Worm (Caenorhabditis elegans) whole organism, L4 larva: ENCODE data around the gene F35H8.12.

Experiments used
- D1046.2 ChIP-seq: fragments of 200-800 bp; sonication (Bioruptor generic); IDR thresholded peaks from 2 replicates; pipeline ENCODE4 v1.3.6; 2022; ENCODE audit warnings: missing genetic modification characterization, missing compliant biosample characterization
- F10B5.3 ChIP-seq: sonication (generic microtip); optimal IDR thresholded peaks from 2 replicates; lab custom pipeline; 2016; ENCODE audit warnings: mild to moderate bottlenecking, missing genetic modification characterization, missing compliant biosample characterization
- F26F4.8 ChIP-seq: fragments of 200-800 bp; sonication (Bioruptor generic); conservative IDR thresholded peaks from 2 replicates; pipeline ENCODE4 v1.3.6; 2022; ENCODE audit warnings: missing genetic modification characterization, missing compliant biosample characterization
- F37D6.2 ChIP-seq: sonication (generic microtip); optimal IDR thresholded peaks from 2 replicates; lab custom pipeline; 2016; ENCODE audit warnings: mild to moderate bottlenecking, missing genetic modification characterization, missing compliant biosample characterization
- F49E8.2 ChIP-seq: sonication (generic microtip); optimal IDR thresholded peaks from 2 replicates; lab custom pipeline; 2016; ENCODE audit warnings: missing compliant biosample characterization, mild to moderate bottlenecking, missing genetic modification characterization, borderline replicate concordance
- Y48G9A.11 ChIP-seq: fragments of 200-800 bp; sonication (Bioruptor generic); IDR thresholded peaks from 2 replicates; pipeline ENCODE4 v1.3.6; 2022; ENCODE audit warnings: missing genetic modification reagents, missing genetic modification characterization, missing compliant biosample characterization
- ZK546.5 ChIP-seq, 2 experiments: sonication (generic microtip); optimal IDR thresholded peaks; 2 replicates each; lab custom pipeline; 2017; ENCODE audit warnings: missing biosample characterization in 2 of 2, missing genetic modification characterization in 2 of 2
- aha-1 ChIP-seq: fragments of 150-350 bp; peaks from one replicate; lab custom pipeline; 2014; ENCODE audit warnings: missing biosample characterization, missing genetic modification characterization
- arid-1 ChIP-seq: fragments of 200-800 bp; sonication (Bioruptor generic); conservative IDR thresholded peaks from 2 replicates; pipeline ENCODE4 v1.3.6; 2022; ENCODE audit warnings: missing genetic modification reagents, missing genetic modification characterization, missing compliant biosample characterization
- ceh-32 ChIP-seq: sonication (generic microtip); optimal IDR thresholded peaks from 2 replicates; lab custom pipeline; 2016; ENCODE audit warnings: mild to moderate bottlenecking, missing genetic modification characterization, missing compliant biosample characterization; ENCODE audit not compliant: poor library complexity
- ceh-44 ChIP-seq: fragments of 200-800 bp; sonication (Bioruptor generic); IDR thresholded peaks from 2 replicates; pipeline ENCODE4 v1.3.6; 2022; ENCODE audit warnings: missing genetic modification reagents, missing genetic modification characterization, missing compliant biosample characterization
- ctbp-1 ChIP-seq: fragments of 200-800 bp; sonication (Bioruptor generic); IDR thresholded peaks from 2 replicates; pipeline ENCODE4 v1.3.6; 2022; ENCODE audit warnings: missing genetic modification reagents, missing genetic modification characterization, missing compliant biosample characterization
- daf-19 ChIP-seq: fragments of 200-800 bp; sonication (Bioruptor generic); conservative IDR thresholded peaks from 2 replicates; pipeline ENCODE4 v1.3.6; 2022; ENCODE audit warnings: missing genetic modification characterization, missing compliant biosample characterization
- daf-8 ChIP-seq: fragments of 200-800 bp; sonication (Bioruptor generic); IDR thresholded peaks from 2 replicates; pipeline ENCODE4 v1.3.6; 2022; ENCODE audit warnings: missing genetic modification characterization, missing compliant biosample characterization
- dmd-8 ChIP-seq: fragments of 200-800 bp; sonication (Bioruptor generic); IDR thresholded peaks from 2 replicates; pipeline ENCODE4 v1.3.6; 2022; ENCODE audit warnings: missing genetic modification characterization, missing compliant biosample characterization
- dve-1 ChIP-seq: sonication (generic microtip); optimal IDR thresholded peaks from 2 replicates; lab custom pipeline; 2017; ENCODE audit warnings: antibody characterized with exemption, mild to moderate bottlenecking, missing genetic modification characterization, missing compliant biosample characterization; ENCODE audit not compliant: insufficient read depth
- hif-1 ChIP-seq, 2 experiments: sonication (generic microtip); optimal IDR thresholded peaks; 2 replicates each; lab custom pipeline; 2016 to 2017; ENCODE audit warnings: missing compliant biosample characterization in 2 of 2, missing genetic modification characterization in 2 of 2, missing genetic modification reagents in 2 of 2, missing genotype in 2 of 2, mild to moderate bottlenecking in 1 of 2
- hlh-11 ChIP-seq: fragments of 200-800 bp; sonication (Bioruptor generic); optimal IDR thresholded peaks from 2 replicates; lab custom pipeline; 2018; ENCODE audit warnings: mild to moderate bottlenecking, missing genetic modification characterization, missing compliant biosample characterization
- hmg-1.1 ChIP-seq: fragments of 200-800 bp; sonication (Bioruptor generic); IDR thresholded peaks from 2 replicates; pipeline ENCODE4 v1.3.6; 2022; ENCODE audit warnings: missing genetic modification reagents, missing genetic modification characterization, missing compliant biosample characterization
- lin-13 ChIP-seq: fragments of 150-350 bp; optimal IDR thresholded peaks from 2 replicates; lab custom pipeline; 2014; ENCODE audit warnings: missing biosample characterization, missing genetic modification reagents, missing genetic modification characterization
- lin-15B ChIP-seq: fragments of 150-350 bp; sonication (generic microtip); optimal IDR thresholded peaks from 3 replicates; lab custom pipeline; 2014; ENCODE audit warnings: missing biosample characterization, missing genetic modification characterization
- lin-29 ChIP-seq: fragments of 200-800 bp; sonication (Bioruptor generic); IDR thresholded peaks from 2 replicates; pipeline ENCODE4 v1.3.6; 2022; ENCODE audit warnings: missing genetic modification reagents, missing genetic modification characterization, missing compliant biosample characterization
- lir-3 ChIP-seq: sonication (generic microtip); optimal IDR thresholded peaks from 2 replicates; lab custom pipeline; 2016; ENCODE audit warnings: mild to moderate bottlenecking, missing genetic modification characterization, missing compliant biosample characterization
- madf-9 ChIP-seq: fragments of 200-800 bp; sonication (Bioruptor generic); conservative IDR thresholded peaks from 2 replicates; pipeline ENCODE4 v1.3.6; 2022; ENCODE audit warnings: missing genetic modification reagents, missing genetic modification characterization, missing compliant biosample characterization
- mdl-1 ChIP-seq, 2 experiments: fragments of 150-350 bp in 1 of 2; sonication (generic microtip) in 1 of 2; optimal IDR thresholded peaks; 2 replicates each; lab custom pipeline; 2014 to 2017; ENCODE audit warnings: missing biosample characterization in 2 of 2, missing genetic modification characterization in 2 of 2
- mdt-29 ChIP-seq: fragments of 200-800 bp; sonication (Bioruptor generic); IDR thresholded peaks from 2 replicates; pipeline ENCODE4 v1.3.6; 2022; ENCODE audit warnings: missing genetic modification reagents, missing genetic modification characterization, missing compliant biosample characterization
- mep-1 ChIP-seq: fragments of 150-350 bp; sonication (generic microtip); optimal IDR thresholded peaks from 3 replicates; lab custom pipeline; 2014; ENCODE audit warnings: missing biosample characterization, missing genetic modification characterization
- mes-2 ChIP-seq: sonication (generic microtip); optimal IDR thresholded peaks from 2 replicates; lab custom pipeline; 2016; ENCODE audit warnings: missing genotype, mild to moderate bottlenecking, missing genetic modification characterization, missing compliant biosample characterization; ENCODE audit not compliant: poor library complexity, severe bottlenecking
- mxl-2 ChIP-seq: fragments of 200-800 bp; sonication (Bioruptor generic); conservative IDR thresholded peaks from 2 replicates; pipeline ENCODE4 v1.3.6; 2022; ENCODE audit warnings: missing genetic modification reagents, missing genetic modification characterization, missing compliant biosample characterization
- nhr-102 ChIP-seq: sonication (generic microtip); optimal IDR thresholded peaks from 2 replicates; lab custom pipeline; 2016; ENCODE audit warnings: mild to moderate bottlenecking, missing genetic modification characterization, moderate library complexity, missing compliant biosample characterization
- nhr-11 ChIP-seq: fragments of 150-350 bp; optimal IDR thresholded peaks from 2 replicates; lab custom pipeline; 2014; ENCODE audit warnings: missing biosample characterization, missing genetic modification characterization
- nhr-111 ChIP-seq: fragments of 200-800 bp; sonication (Bioruptor generic); optimal IDR thresholded peaks from 2 replicates; lab custom pipeline; 2018; ENCODE audit warnings: mild to moderate bottlenecking, missing genetic modification characterization, missing compliant biosample characterization
- nhr-42 ChIP-seq: fragments of 200-800 bp; sonication (Bioruptor generic); IDR thresholded peaks from 2 replicates; pipeline ENCODE4 v1.3.6; 2022; ENCODE audit warnings: missing genetic modification characterization, missing compliant biosample characterization
- nhr-76 ChIP-seq: fragments of 150-350 bp; optimal IDR thresholded peaks from 2 replicates; lab custom pipeline; 2014; ENCODE audit warnings: missing biosample characterization, missing genetic modification characterization
- pqm-1 ChIP-seq: sonication (generic microtip); optimal IDR thresholded peaks from 2 replicates; lab custom pipeline; 2017; ENCODE audit warnings: missing biosample characterization, missing genetic modification characterization
- sdz-12 ChIP-seq: fragments of 200-800 bp; sonication (Bioruptor generic); optimal IDR thresholded peaks from 2 replicates; lab custom pipeline; 2018; ENCODE audit warnings: mild to moderate bottlenecking, missing genetic modification characterization, missing compliant biosample characterization
- snpc-1.2 ChIP-seq: fragments of 200-800 bp; sonication (Bioruptor generic); IDR thresholded peaks from 2 replicates; pipeline ENCODE4 v1.3.6; 2022; ENCODE audit warnings: missing genetic modification reagents, missing genetic modification characterization, missing compliant biosample characterization
- spr-3 ChIP-seq: fragments of 200-800 bp; sonication (Bioruptor generic); optimal IDR thresholded peaks from 2 replicates; lab custom pipeline; 2018; ENCODE audit warnings: mild to moderate bottlenecking, missing genetic modification characterization, missing compliant biosample characterization
- unc-130 ChIP-seq: sonication (generic microtip); optimal IDR thresholded peaks from 2 replicates; lab custom pipeline; 2016; ENCODE audit warnings: missing genetic modification reagents, missing genetic modification characterization, missing compliant biosample characterization
- unc-62 ChIP-seq, 3 experiments: fragments of 150-350 bp in 1 of 3; sonication (generic microtip); optimal IDR thresholded peaks in 2 of 3; peaks in 1 of 3; 1 replicate in 1 of 3; 2 replicates in 2 of 3; lab custom pipeline; 2014 to 2017; ENCODE audit warnings: missing biosample characterization in 3 of 3, missing genetic modification characterization in 3 of 3, missing genetic modification reagents in 3 of 3, missing genotype in 1 of 3
- vab-7 ChIP-seq: fragments of 200-800 bp; sonication (Bioruptor generic); IDR thresholded peaks from 2 replicates; pipeline ENCODE4 v1.3.6; 2022; ENCODE audit warnings: missing genetic modification reagents, missing genetic modification characterization, missing compliant biosample characterization

The F35H8.12 gene

DNA sequence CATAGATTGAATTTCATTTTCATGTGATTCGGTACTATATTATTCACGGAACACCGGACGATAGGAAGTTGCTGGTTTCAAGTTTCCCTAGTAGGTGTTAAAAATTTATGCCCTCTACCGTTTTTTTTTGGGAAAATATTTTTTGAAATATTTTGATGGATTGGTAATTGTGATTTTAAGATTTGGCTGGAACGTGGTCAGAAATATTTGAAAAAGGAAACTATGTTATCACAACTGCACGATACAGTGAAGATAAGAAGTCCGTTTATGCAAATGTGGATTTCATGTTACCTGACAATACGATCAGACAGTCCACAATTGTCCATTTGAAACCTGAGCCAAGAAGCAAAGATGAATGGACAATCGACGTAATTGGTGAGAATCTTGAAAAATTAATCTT lies 28.6 kb upstream of the F35H8.12 start, which contains the start of gene AH6.17:
Gene AH6.17, plus strand, starts transcription at position 185 of the 400 bp plus-strand sequence.
- TF ChIP-seq lin-15B (tag; lab: Kevin White, UChicago), result no peak
- TF ChIP-seq aha-1 (tag; lab: Kevin White, UChicago), result peak; percentile 67
- TF ChIP-seq unc-62 (GFP tag; optimal IDR thresholded peaks at IDR 0.05 in 1 of 2; lab: Kevin White, UChicago), result peak in 1 of 2 experiments; percentile 74
- no peak for TF ChIP-seq unc-62 (tag; optimal IDR thresholded peaks at IDR 0.05; lab: Kevin White, UChicago)

DNA sequence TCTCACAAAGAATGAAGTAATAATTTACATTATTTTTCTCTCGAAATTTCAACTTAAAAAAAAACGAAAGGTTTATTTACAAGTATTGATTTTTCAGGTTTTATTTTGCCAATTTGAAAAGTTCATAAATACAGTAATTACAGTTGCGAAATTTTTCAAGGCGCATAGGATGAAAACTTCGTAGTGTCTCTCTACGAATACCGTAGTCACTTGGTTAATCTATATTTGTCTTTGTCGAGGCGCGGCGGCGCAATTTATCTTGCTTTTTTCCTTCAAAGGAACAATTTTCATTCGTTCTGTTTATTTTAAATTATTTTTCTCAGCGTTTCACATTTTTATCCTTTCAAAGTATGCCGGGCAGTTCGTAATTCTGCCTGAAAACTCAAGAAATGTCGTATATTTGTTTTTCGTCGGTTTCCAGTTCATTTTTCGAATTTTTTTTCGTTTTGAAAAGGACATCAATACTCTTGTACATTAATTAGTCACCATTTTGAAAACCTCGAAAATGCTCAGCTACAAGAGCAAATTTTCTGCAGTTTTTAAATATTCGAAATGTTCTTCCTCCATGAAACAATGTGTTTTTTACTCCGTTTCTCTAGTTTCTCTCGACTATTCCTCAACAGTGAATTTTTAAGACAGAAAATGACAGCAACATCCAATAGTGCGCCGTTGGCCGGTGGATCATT lies 28.0 kb upstream of the F35H8.12 start, which contains the start of gene mex-6:
Gene mex-6, plus strand, starts transcription at position 636 of the 686 bp plus-strand sequence.
- TF ChIP-seq daf-19 (GFP tag; lab: Robert Waterston, UW) (no peak), spr-3 (no peak), mep-1 (tag; lab: Kevin White, UChicago) (no peak), mes-2 (no peak), unc-130 (peak; percentile 69), Y48G9A.11 (GFP tag; lab: Robert Waterston, UW) (peak; percentile 77)

DNA sequence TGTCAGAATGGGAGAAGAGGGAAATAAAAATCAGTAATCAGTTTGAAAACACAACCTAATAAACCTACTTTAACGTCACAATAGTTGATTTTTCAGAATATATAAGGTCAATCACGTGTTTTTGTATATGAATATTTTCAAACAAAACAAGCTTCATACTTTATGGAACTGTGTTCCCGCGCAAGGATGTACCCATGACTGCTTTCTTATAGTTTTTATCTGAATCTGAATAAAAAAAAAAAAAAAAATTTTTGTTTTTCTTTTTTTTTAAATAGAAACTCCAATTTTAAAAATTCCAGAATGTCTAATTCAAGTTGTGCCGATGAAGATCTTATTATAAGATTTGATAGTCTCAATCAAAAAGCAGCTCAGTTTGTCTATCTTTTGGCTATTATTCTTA lies 23.2 kb upstream of the F35H8.12 start, which contains the start of gene sra-2:
Gene sra-2, plus strand, starts transcription at position 301 of the 400 bp plus-strand sequence.
- no peak for TF ChIP-seq nhr-111 (GFP tag; lab: Kevin White, UChicago)
- TF ChIP-seq dmd-8 (GFP tag; lab: Robert Waterston, UW), result no peak
- TF ChIP-seq pqm-1, result no peak
- TF ChIP-seq F37D6.2, result no peak
- TF ChIP-seq ZK546.5 (tag; optimal IDR thresholded peaks at IDR 0.05; lab: Kevin White, UChicago), result no peak
- no peak for TF ChIP-seq unc-62 (GFP tag; optimal IDR thresholded peaks at IDR 0.05 in 1 of 2; lab: Kevin White, UChicago)
- no peak for TF ChIP-seq unc-62 (tag; optimal IDR thresholded peaks at IDR 0.05; lab: Kevin White, UChicago)
- no peak for TF ChIP-seq mep-1 (tag; lab: Kevin White, UChicago)
- no peak for TF ChIP-seq nhr-102 (tag; lab: Kevin White, UChicago)
- no peak for TF ChIP-seq F26F4.8 (GFP tag; lab: Robert Waterston, UW)
- TF ChIP-seq hmg-1.1 (GFP tag; lab: Robert Waterston, UW), result no peak
- TF ChIP-seq ceh-32 (tag; lab: Kevin White, UChicago), result no peak
- no peak for TF ChIP-seq hlh-11
- no peak for TF ChIP-seq lir-3 (tag; lab: Kevin White, UChicago)
- no peak for TF ChIP-seq ceh-44 (GFP tag; lab: Robert Waterston, UW)
- no peak for TF ChIP-seq F10B5.3 (tag; lab: Kevin White, UChicago)
- no peak for TF ChIP-seq daf-8 (GFP tag; lab: Robert Waterston, UW)
- TF ChIP-seq lin-13 (GFP tag; lab: Kevin White, UChicago), result no peak
- TF ChIP-seq lin-29, result no peak
- TF ChIP-seq D1046.2 (GFP tag; lab: Robert Waterston, UW), result no peak
- TF ChIP-seq spr-3, result no peak

DNA sequence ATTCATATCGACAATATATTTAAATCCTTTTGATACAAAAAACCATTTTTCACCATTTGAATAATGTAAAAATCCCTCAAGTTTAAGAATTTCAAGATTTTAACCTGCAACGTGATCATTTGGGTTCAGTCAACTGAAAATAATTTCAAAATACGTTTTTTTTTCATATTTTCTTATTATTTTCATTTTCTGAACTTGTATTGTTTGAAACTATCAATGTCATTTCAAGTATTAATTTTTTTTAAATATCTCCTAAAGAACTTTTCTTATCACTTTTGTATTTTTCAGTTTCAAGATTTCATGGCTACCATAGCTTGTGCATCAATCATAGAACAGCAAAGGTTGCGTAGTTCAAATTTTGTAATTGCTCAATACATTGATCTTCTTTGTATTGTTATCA lies 19.6 kb upstream of the F35H8.12 start, which contains the start of gene sra-9:
Gene sra-9, plus strand, starts transcription at position 301 of the 400 bp plus-strand sequence.
- TF ChIP-seq aha-1 (tag; lab: Kevin White, UChicago), result peak; percentile 52
- no peak for TF ChIP-seq F49E8.2 (tag; lab: Kevin White, UChicago)

DNA sequence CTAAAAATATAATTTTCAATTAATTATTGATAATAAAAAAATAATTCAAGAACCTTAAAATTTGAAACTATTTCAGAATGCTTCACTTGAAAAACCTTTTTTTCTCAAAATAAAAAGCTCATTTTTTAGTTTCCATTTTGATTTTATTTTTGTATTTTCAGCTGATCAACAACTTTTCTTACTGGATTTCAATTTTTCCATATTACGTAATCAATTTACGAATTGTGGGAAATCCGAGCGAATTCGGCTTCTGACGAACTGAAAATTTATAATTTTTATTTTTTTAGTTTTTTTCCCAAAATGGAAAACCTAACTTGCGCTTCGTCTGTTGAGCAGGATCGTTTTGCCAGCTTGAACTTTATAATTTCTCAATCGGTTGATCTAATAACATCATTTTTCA lies 14.2 kb upstream of the F35H8.12 start, which contains the start of gene sra-8:
Gene sra-8, plus strand, starts transcription at position 301 of the 400 bp plus-strand sequence.
- no peak for TF ChIP-seq vab-7 (GFP tag; lab: Robert Waterston, UW)
- no peak for TF ChIP-seq ctbp-1
- TF ChIP-seq arid-1 (GFP tag; lab: Robert Waterston, UW), result no peak
- no peak for TF ChIP-seq madf-9 (GFP tag; lab: Robert Waterston, UW)
- TF ChIP-seq nhr-76 (tag; lab: Kevin White, UChicago), result no peak
- TF ChIP-seq Y48G9A.11 (GFP tag; lab: Robert Waterston, UW), result no peak
- no peak for TF ChIP-seq nhr-11 (tag; lab: Kevin White, UChicago)
- TF ChIP-seq hif-1 (tag; optimal IDR thresholded peaks at IDR 0.05; lab: Kevin White, UChicago), result no peak
- TF ChIP-seq sdz-12, result no peak
- no peak for TF ChIP-seq mdt-29 (GFP tag; lab: Robert Waterston, UW)
- no peak for TF ChIP-seq mxl-2 (GFP tag; lab: Robert Waterston, UW)
- TF ChIP-seq pqm-1, result no peak
- no peak for TF ChIP-seq snpc-1.2
- TF ChIP-seq nhr-42 (GFP tag; lab: Robert Waterston, UW), result no peak
- TF ChIP-seq ZK546.5 (tag; optimal IDR thresholded peaks at IDR 0.05; lab: Kevin White, UChicago), result no peak
- TF ChIP-seq daf-19 (GFP tag; lab: Robert Waterston, UW), result no peak
- no peak for TF ChIP-seq dve-1
- TF ChIP-seq mdl-1 (tag; optimal IDR thresholded peaks at IDR 0.05; lab: Kevin White, UChicago), result no peak
- no peak for TF ChIP-seq F49E8.2 (tag; lab: Kevin White, UChicago)
